Fruit fly (Drosophila melanogaster): ENCODE measurements around the gene dally.
A peak's percentile ranks its signal among the peaks of the same experiment; 100 is the strongest.

DNA sequence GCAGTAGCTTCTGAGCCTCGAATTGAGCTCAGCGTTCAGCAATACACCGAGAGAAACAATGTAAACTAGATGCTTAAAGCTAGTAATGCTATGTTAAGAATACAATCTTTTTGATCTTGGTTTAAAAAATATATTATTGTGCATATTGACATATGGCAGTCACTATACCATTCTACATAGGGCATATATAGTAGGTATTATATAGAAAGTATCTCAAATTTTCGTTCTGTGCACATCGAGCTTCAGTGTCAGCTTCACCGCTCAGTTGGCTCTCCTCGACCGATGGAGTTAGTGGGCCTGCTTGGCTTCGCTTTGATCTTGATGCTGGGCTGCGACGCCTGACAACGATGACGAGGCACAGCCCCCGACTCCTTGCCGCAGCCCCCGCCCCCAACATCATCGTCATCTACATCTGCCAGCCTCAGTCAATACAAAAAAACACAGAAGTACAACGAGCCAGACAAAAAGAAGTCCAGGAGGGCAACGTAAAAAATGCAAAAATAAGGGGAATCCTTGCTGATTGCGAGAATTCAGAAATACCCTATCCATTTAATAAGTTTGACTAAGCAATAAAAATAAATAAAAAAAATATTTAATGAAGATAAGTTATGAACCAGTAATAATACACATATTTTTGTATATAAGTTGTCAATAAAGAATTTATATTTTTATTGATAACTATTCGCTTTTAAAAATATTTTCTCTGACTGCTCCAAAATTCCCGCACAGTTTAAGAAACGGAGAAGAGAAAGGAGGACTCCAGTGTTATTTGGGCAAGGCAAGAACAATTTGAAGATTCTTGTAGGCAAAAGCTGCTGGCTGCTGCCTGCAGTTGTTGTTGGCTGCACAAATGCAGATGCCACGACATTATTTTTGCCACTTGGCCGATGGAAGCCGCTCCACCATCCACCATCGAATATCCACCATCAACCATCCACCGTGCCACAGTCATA lies 5.3 kb upstream of the dally start:
- TF ChIP-seq jim (GFP tag; optimal IDR thresholded peaks at IDR 0.05) (no peak), Abd-B (GFP tag; optimal IDR thresholded peaks at IDR 0.05) (no peak), fru (GFP tag; optimal IDR thresholded peaks at IDR 0.05) (peak; percentile 93), psq (GFP tag; optimal IDR thresholded peaks at IDR 0.05) (peak; percentile 67), usp (GFP tag; optimal IDR thresholded peaks at IDR 0.05) (no peak), Hr78 (GFP tag; optimal IDR thresholded peaks at IDR 0.05) (no peak), dsf (GFP tag; optimal IDR thresholded peaks at IDR 0.05; ENCODE audit: borderline replicate concordance) (no peak), Myc (optimal IDR thresholded peaks at IDR 0.05) (no peak), foxo (GFP tag; optimal IDR thresholded peaks at IDR 0.05) (peak; percentile 67 to 88), Dif (GFP tag; optimal IDR thresholded peaks at IDR 0.05; ENCODE audit: partially characterized antibody) (peak; percentile 16), CrebA (GFP tag; optimal IDR thresholded peaks at IDR 0.05; ENCODE audit: borderline replicate concordance) (peak; percentile 12), lola (GFP tag; optimal IDR thresholded peaks at IDR 0.05) (no peak)
